Fruit fly (Drosophila melanogaster): ENCODE data around the gene Karl.

Karl gene

dm6 chrX:11818047-11818766 lies 31.0 kb downstream of the Karl start (continued):
- TF ChIP-seq CG13123 (GFP tag; optimal IDR thresholded peaks at IDR 0.05) (peak; percentile 87), Fer1 (GFP tag; optimal IDR thresholded peaks at IDR 0.05) (peak; percentile 95), CG11093 (GFP tag; IDR thresholded peaks at IDR 0.05) (peak; percentile 86), CG7372 (GFP tag; IDR thresholded peaks at IDR 0.05) (peak; percentile 89), CG1024 (GFP tag; IDR thresholded peaks at IDR 0.05) (peak; percentile 88), Jarid2 (GFP tag; optimal IDR thresholded peaks at IDR 0.05) (peak; percentile 71), CG12299 (tag; optimal IDR thresholded peaks at IDR 0.05) (peak; percentile 88), CG7786 (GFP tag; optimal IDR thresholded peaks at IDR 0.05) (peak; percentile 96), gro (GFP tag; optimal IDR thresholded peaks at IDR 0.05) (peak; percentile 71), HmgD (GFP tag; optimal IDR thresholded peaks at IDR 0.05) (peak; percentile 77), CG4424 (GFP tag; optimal IDR thresholded peaks at IDR 0.05) (peak; percentile 94), exex (tag; optimal IDR thresholded peaks at IDR 0.05) (peak; percentile 74), pzg (GFP tag; optimal IDR thresholded peaks at IDR 0.05) (peak; percentile 13), p53 (GFP tag; optimal IDR thresholded peaks at IDR 0.05) (peak; percentile 76), CG4820 (GFP tag; optimal IDR thresholded peaks at IDR 0.05) (peak; percentile 94), NC2β (GFP tag; optimal IDR thresholded peaks at IDR 0.05) (peak; percentile 96), E2f1 (GFP tag; IDR thresholded peaks at IDR 0.05) (peak; percentile 93), CHES-1-like (GFP tag; optimal IDR thresholded peaks at IDR 0.05) (peak; percentile 96), crol (GFP tag; IDR thresholded peaks at IDR 0.05) (no peak), Trl (optimal IDR thresholded peaks at IDR 0.05) (peak in 1 of 2 experiments; percentile 87), Trl (GFP tag; optimal IDR thresholded peaks at IDR 0.05) (peak; percentile 96), ci (GFP tag; IDR thresholded peaks at IDR 0.05) (peak; percentile 98), CG9727 (GFP tag; optimal IDR thresholded peaks at IDR 0.05) (peak; percentile 93), dimm (GFP tag; IDR thresholded peaks at IDR 0.05) (peak; percentile 86), Adf1 (GFP tag; IDR thresholded peaks at IDR 0.05) (peak; percentile 66), Dek (tag; optimal IDR thresholded peaks at IDR 0.05) (peak; percentile 87), Hr78 (GFP tag; optimal IDR thresholded peaks at IDR 0.05) (peak in 1 of 2 experiments; percentile 75), sens-2 (GFP tag; IDR thresholded peaks at IDR 0.05) (peak; percentile 91), CG7928 (GFP tag; optimal IDR thresholded peaks at IDR 0.05) (peak; percentile 48), CG2129 (GFP tag; IDR thresholded peaks at IDR 0.05; ENCODE audit: partially characterized antibody) (no peak), Meics (GFP tag; optimal IDR thresholded peaks at IDR 0.05) (peak; percentile 92), Dip3 (GFP tag; optimal IDR thresholded peaks at IDR 0.05) (peak; percentile 87), mam (GFP tag; optimal IDR thresholded peaks at IDR 0.05) (peak; percentile 95), her (GFP tag; optimal IDR thresholded peaks at IDR 0.05) (peak; percentile 96), bcd (GFP tag; optimal IDR thresholded peaks at IDR 0.05) (peak; percentile 89), amos (GFP tag; IDR thresholded peaks at IDR 0.05; ENCODE audit: partially characterized antibody) (no peak), trem (tag; optimal IDR thresholded peaks at IDR 0.05) (peak; percentile 92), CG12104 (GFP tag; optimal IDR thresholded peaks at IDR 0.05) (peak; percentile 82), sd (tag; optimal IDR thresholded peaks at IDR 0.05) (peak; percentile 76), hbn (GFP tag; IDR thresholded peaks at IDR 0.05; ENCODE audit: partially characterized antibody) (no peak), CoRest (tag; optimal IDR thresholded peaks at IDR 0.05) (peak; percentile 93), Awh (GFP tag; IDR thresholded peaks at IDR 0.05) (peak; percentile 96), CG11695 (GFP tag; IDR thresholded peaks at IDR 0.05) (peak; percentile 96), GATAe (GFP tag; conservative IDR thresholded peaks at IDR 0.05) (peak; percentile 80), CG7987 (GFP tag; optimal IDR thresholded peaks at IDR 0.05) (peak; percentile 81), Pdp1 (GFP tag; optimal IDR thresholded peaks at IDR 0.05) (peak; percentile 63 to 95), Atf6 (GFP tag; IDR thresholded peaks at IDR 0.05) (peak; percentile 95), pho (GFP tag; optimal IDR thresholded peaks at IDR 0.05) (peak; percentile 93), sr (GFP tag; IDR thresholded peaks at IDR 0.05) (peak; percentile 84), PHDP (tag; optimal IDR thresholded peaks at IDR 0.05) (peak; percentile 96)
